Worm (Caenorhabditis elegans): ENCODE measurements around the gene comt-2.

comt-2 gene

ce11 chrV:16505828-16506227 is 11.5 kb upstream of the comt-2 start, which contains the start of gene nhr-54:
nhr-54 (minus strand) TSS chrV:16505928.
- TF ChIP-seq W03F9.2 (tag; optimal IDR thresholded peaks at IDR 0.05): no peak

ce11 chrV:16503164-16503563 is 8.9 kb upstream of the comt-2 start, which contains the start of gene F36D3.14:
F36D3.14 (minus strand) TSS chrV:16503264.
- TF ChIP-seq dao-5 (tag; optimal IDR thresholded peaks at IDR 0.05) (no peak), W03F9.2 (tag; optimal IDR thresholded peaks at IDR 0.05) (no peak), him-1 (tag; optimal IDR thresholded peaks at IDR 0.05) (no peak)

- TF ChIP-seq dao-5 (tag; optimal IDR thresholded peaks at IDR 0.05): no peak
- TF ChIP-seq him-1 (tag; optimal IDR thresholded peaks at IDR 0.05): no peak
- no peak for TF ChIP-seq W03F9.2 (tag; optimal IDR thresholded peaks at IDR 0.05)
These were observed 4.7 kb upstream of the comt-2 start, which contains the start of gene F36D3.1 for ce11 chrV:16499006-16499405. F36D3.1 (plus strand) TSS chrV:16499352.

- TF ChIP-seq him-1 (tag; optimal IDR thresholded peaks at IDR 0.05) (no peak), W03F9.2 (tag; optimal IDR thresholded peaks at IDR 0.05) (no peak), dao-5 (tag; optimal IDR thresholded peaks at IDR 0.05) (no peak)
These were observed 3.2 kb upstream of the comt-2 start, which contains the start of gene srh-136 for ce11 chrV:16497504-16497903. srh-136 (minus strand) TSS chrV:16497596.

- no peak for TF ChIP-seq W03F9.2 (tag; optimal IDR thresholded peaks at IDR 0.05)
- no peak for TF ChIP-seq him-1 (tag; optimal IDR thresholded peaks at IDR 0.05)
- TF ChIP-seq dao-5 (tag; optimal IDR thresholded peaks at IDR 0.05): no peak
These were observed 6.1 kb downstream of the comt-2 start, which contains the start of gene sqst-4 for ce11 chrV:16488172-16488571. sqst-4 (plus strand) TSS chrV:16488472.

ce11 chrV:16487474-16487873 is 6.8 kb downstream of the comt-2 start, which contains the start of gene Y32B12A.5:
Y32B12A.5 (minus strand) TSS chrV:16487574.
- TF ChIP-seq dao-5 (tag; optimal IDR thresholded peaks at IDR 0.05): no peak
- no peak for TF ChIP-seq him-1 (tag; optimal IDR thresholded peaks at IDR 0.05)
- TF ChIP-seq W03F9.2 (tag; optimal IDR thresholded peaks at IDR 0.05): no peak

ce11 chrV:16483681-16484080 is 10.6 kb downstream of the comt-2 start, which contains the start of gene srh-139:
srh-139 (plus strand) TSS chrV:16483981.
- TF ChIP-seq him-1 (tag; optimal IDR thresholded peaks at IDR 0.05): no peak
- no peak for TF ChIP-seq W03F9.2 (tag; optimal IDR thresholded peaks at IDR 0.05)

- TF ChIP-seq dao-5 (tag; optimal IDR thresholded peaks at IDR 0.05) (no peak), him-1 (tag; optimal IDR thresholded peaks at IDR 0.05) (no peak), W03F9.2 (tag; optimal IDR thresholded peaks at IDR 0.05) (no peak)
These were observed 11.2 kb downstream of the comt-2 start, which contains the start of gene F57E7.2 for ce11 chrV:16483044-16483443. F57E7.2 (minus strand) TSS chrV:16483144.

- TF ChIP-seq him-1 (tag; optimal IDR thresholded peaks at IDR 0.05) (no peak), W03F9.2 (tag; optimal IDR thresholded peaks at IDR 0.05) (no peak), dao-5 (tag; optimal IDR thresholded peaks at IDR 0.05) (no peak)
These were observed 13.2 kb downstream of the comt-2 start, which contains the start of the genes F57E7.4 and spig-6 for ce11 chrV:16480919-16481630. F57E7.4 (minus strand) TSS chrV:16481019. spig-6 (plus strand) TSS chrV:16481580.

- TF ChIP-seq W03F9.2 (tag; optimal IDR thresholded peaks at IDR 0.05) (no peak), him-1 (tag; optimal IDR thresholded peaks at IDR 0.05) (no peak), dao-5 (tag; optimal IDR thresholded peaks at IDR 0.05) (no peak)
These were observed 15.0 kb downstream of the comt-2 start, which contains the start of gene T08G3.11 for ce11 chrV:16479275-16479674. T08G3.11 (minus strand) TSS chrV:16479375.

- TF ChIP-seq him-1 (tag; optimal IDR thresholded peaks at IDR 0.05) (no peak), W03F9.2 (tag; optimal IDR thresholded peaks at IDR 0.05) (no peak), dao-5 (tag; optimal IDR thresholded peaks at IDR 0.05) (no peak)
These were observed 22.2 kb downstream of the comt-2 start, which contains the start of gene srw-35 for ce11 chrV:16471995-16472563. srw-35 (plus strand) TSS chrV:16472513.

ce11 chrV:16470916-16471315 is 23.4 kb downstream of the comt-2 start, which contains the start of gene srh-138:
srh-138 (minus strand) TSS chrV:16471016.
- TF ChIP-seq W03F9.2 (tag; optimal IDR thresholded peaks at IDR 0.05): no peak
- no peak for TF ChIP-seq him-1 (tag; optimal IDR thresholded peaks at IDR 0.05)
- TF ChIP-seq dao-5 (tag; optimal IDR thresholded peaks at IDR 0.05): no peak

ce11 chrV:16467840-16468239 is 26.4 kb downstream of the comt-2 start, which contains the start of gene sru-44:
sru-44 (minus strand) TSS chrV:16467940.
- TF ChIP-seq W03F9.2 (tag; optimal IDR thresholded peaks at IDR 0.05) (no peak), dao-5 (tag; optimal IDR thresholded peaks at IDR 0.05) (no peak), him-1 (tag; optimal IDR thresholded peaks at IDR 0.05) (no peak)

ce11 chrV:16460866-16461265 is 33.4 kb downstream of the comt-2 start, which contains the start of gene srh-142:
srh-142 (minus strand) TSS chrV:16460966.
- TF ChIP-seq dao-5 (tag; optimal IDR thresholded peaks at IDR 0.05) (no peak), W03F9.2 (tag; optimal IDR thresholded peaks at IDR 0.05) (no peak), him-1 (tag; optimal IDR thresholded peaks at IDR 0.05) (no peak)
